Fruit fly (Drosophila melanogaster): ENCODE measurements around the gene Kif19A.

Kif19A gene

DNA sequence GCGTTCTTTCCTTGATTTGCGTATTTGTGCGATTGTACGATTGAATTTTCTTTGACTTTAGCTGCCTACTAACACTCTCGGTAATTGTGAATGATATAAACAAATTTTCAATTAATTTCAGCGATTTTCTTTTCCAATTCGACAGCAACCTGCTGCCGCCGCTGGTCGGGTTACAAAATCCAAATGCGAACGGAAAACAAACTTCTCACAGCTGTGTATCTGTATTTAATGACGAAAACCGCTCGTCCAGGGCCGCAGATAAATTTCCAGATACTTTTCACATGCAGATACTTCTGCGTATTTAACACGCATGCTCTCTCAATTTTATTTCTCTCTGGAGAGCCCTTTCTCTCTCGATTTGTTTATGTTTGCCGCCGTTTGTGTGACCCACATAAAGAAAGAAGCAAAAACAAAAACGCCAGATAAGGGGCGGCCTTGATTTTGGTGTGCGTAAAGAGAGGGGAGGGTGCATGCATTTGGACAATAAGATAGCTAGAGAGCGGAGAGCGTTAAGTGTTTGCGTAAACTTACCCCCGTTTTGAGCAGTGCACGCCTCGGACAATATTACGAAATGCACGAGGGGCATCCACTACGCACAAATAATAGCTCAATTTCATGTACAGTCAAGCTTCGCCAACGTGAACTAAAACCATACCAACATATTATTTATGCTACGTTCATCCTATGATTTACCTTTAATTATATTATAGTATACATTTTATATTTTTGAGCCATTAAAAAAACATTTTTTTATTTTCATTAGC is 9.9 kb downstream of the Kif19A start, which contains the start of gene CG12402 (continued):
- peak; percentile 52 to 93 for TF ChIP-seq Pdp1 (GFP tag; optimal IDR thresholded peaks at IDR 0.05)
- TF ChIP-seq fd3F (GFP tag; optimal IDR thresholded peaks at IDR 0.05), result peak; percentile 72
- no peak for TF ChIP-seq Neu2 (GFP tag; optimal IDR thresholded peaks at IDR 0.05; ENCODE audit: borderline replicate concordance)
- peak; percentile 51 for TF ChIP-seq CG17802 (tag; optimal IDR thresholded peaks at IDR 0.05)
- TF ChIP-seq CG42726 (GFP tag; IDR thresholded peaks at IDR 0.05; ENCODE audit: partially characterized antibody), result no peak
- TF ChIP-seq p53 (GFP tag; optimal IDR thresholded peaks at IDR 0.05), result peak; percentile 2
- peak; percentile 66 for TF ChIP-seq CG3407 (GFP tag; optimal IDR thresholded peaks at IDR 0.05)
- peak; percentile 71 for TF ChIP-seq CG34376 (GFP tag; optimal IDR thresholded peaks at IDR 0.05)
- peak; percentile 29; the same call in 1 of the 2 replicates for TF ChIP-seq CG4404 (GFP tag; IDR thresholded peaks at IDR 0.05)
- TF ChIP-seq br (optimal IDR thresholded peaks at IDR 0.05), result no peak
- TF ChIP-seq CG11695 (GFP tag; IDR thresholded peaks at IDR 0.05), result peak; percentile 89
- peak; percentile 64 for TF ChIP-seq NFAT (GFP tag; IDR thresholded peaks at IDR 0.05)
- TF ChIP-seq CG14965 (GFP tag; optimal IDR thresholded peaks at IDR 0.05; ENCODE audit: borderline replicate concordance), result no peak
- TF ChIP-seq CG11456 (GFP tag; IDR thresholded peaks at IDR 0.05), result peak; percentile 80
- TF ChIP-seq CG13287 (GFP tag; IDR thresholded peaks at IDR 0.05; ENCODE audit: partially characterized antibody), result peak; percentile 57
- peak; percentile 79 for TF ChIP-seq Chrac-16 (GFP tag; optimal IDR thresholded peaks at IDR 0.05)
- peak; percentile 69 for TF ChIP-seq Dek (tag; optimal IDR thresholded peaks at IDR 0.05)
- TF ChIP-seq D19B (GFP tag; optimal IDR thresholded peaks at IDR 0.05), result peak; percentile 6
- no peak for TF ChIP-seq Sin3A (optimal IDR thresholded peaks at IDR 0.05)
- TF ChIP-seq lov (optimal IDR thresholded peaks at IDR 0.05), result no peak
- peak; percentile 92; the same call in 2 of the 3 replicates for TF ChIP-seq lov (GFP tag; IDR thresholded peaks at IDR 0.05)
- peak; percentile 91 for TF ChIP-seq Awh (GFP tag; IDR thresholded peaks at IDR 0.05)
- TF ChIP-seq HLHmδ (GFP tag; optimal IDR thresholded peaks at IDR 0.05), result peak; percentile 74
- TF ChIP-seq rib (GFP tag; IDR thresholded peaks at IDR 0.05), result peak; percentile 85; the same call in 1 of the 2 replicates
- TF ChIP-seq jumu (GFP tag; optimal IDR thresholded peaks at IDR 0.05), result peak; percentile 52
- TF ChIP-seq repo (GFP tag; optimal IDR thresholded peaks at IDR 0.05), result peak; percentile 57
- TF ChIP-seq Atf6 (GFP tag; IDR thresholded peaks at IDR 0.05), result peak; percentile 77
- TF ChIP-seq Mad (GFP tag; optimal IDR thresholded peaks at IDR 0.05), result peak; percentile 74
- TF ChIP-seq CG30403 (GFP tag; optimal IDR thresholded peaks at IDR 0.05), result peak; percentile 85
- TF ChIP-seq Scr (GFP tag; IDR thresholded peaks at IDR 0.05; ENCODE audit: partially characterized antibody), result peak; percentile 46; the same call in 1 of the 2 replicates
- peak; percentile 74 for TF ChIP-seq Rx (GFP tag; IDR thresholded peaks at IDR 0.05)
- peak; percentile 56 for TF ChIP-seq jing (GFP tag; optimal IDR thresholded peaks at IDR 0.05)
- peak; percentile 49 for TF ChIP-seq CG2116 (GFP tag; optimal IDR thresholded peaks at IDR 0.05)
- peak; percentile 57 for TF ChIP-seq MTF-1 (GFP tag; optimal IDR thresholded peaks at IDR 0.05; ENCODE audit: borderline replicate concordance)
- TF ChIP-seq Dp (GFP tag; optimal IDR thresholded peaks at IDR 0.05), result peak; percentile 12
- peak; percentile 60 for TF ChIP-seq Kr (GFP tag; optimal IDR thresholded peaks at IDR 0.05)
- peak; percentile 71 for TF ChIP-seq CG15011 (GFP tag; optimal IDR thresholded peaks at IDR 0.05)
- peak; percentile 62; the same call in 2 of the 3 replicates for TF ChIP-seq z (GFP tag; IDR thresholded peaks at IDR 0.05)
- TF ChIP-seq chm (GFP tag; IDR thresholded peaks at IDR 0.05), result peak; percentile 90
- peak; percentile 48 for TF ChIP-seq CG10274 (GFP tag; optimal IDR thresholded peaks at IDR 0.05)
- peak; percentile 75 for TF ChIP-seq CG15696 (tag; optimal IDR thresholded peaks at IDR 0.05)
- peak in 1 of 2 experiments; percentile 80 for TF ChIP-seq tll (GFP tag; optimal IDR thresholded peaks at IDR 0.05)
- peak; percentile 34; the same call in 1 of the 2 replicates for TF ChIP-seq Lim3 (GFP tag; IDR thresholded peaks at IDR 0.05)
- peak; percentile 85 for TF ChIP-seq ranshi (GFP tag; IDR thresholded peaks at IDR 0.05)
- TF ChIP-seq eve (GFP tag; optimal IDR thresholded peaks at IDR 0.05), result no peak
- peak; percentile 61 for TF ChIP-seq CG10959 (GFP tag; IDR thresholded peaks at IDR 0.05)
- peak; percentile 51 for TF ChIP-seq CG7786 (GFP tag; optimal IDR thresholded peaks at IDR 0.05)
- TF ChIP-seq Med (GFP tag), result peak; percentile 94
- TF ChIP-seq CG1024 (GFP tag; IDR thresholded peaks at IDR 0.05), result peak; percentile 73
